Worm (Caenorhabditis elegans) whole organism, L2 larva: ENCODE results near the gene Y39A1A.20.

Source experiments
- R02D3.7 ChIP-seq: fragments of 150-350 bp; optimal IDR thresholded peaks from 2 replicates; lab custom pipeline; 2014; ENCODE audit warnings: missing biosample characterization, missing genetic modification characterization
- ZK546.5 ChIP-seq: sonication (generic microtip); optimal IDR thresholded peaks from 2 replicates; lab custom pipeline; 2017; ENCODE audit warnings: missing biosample characterization, missing genetic modification characterization
- aly-2 ChIP-seq: fragments of 150-350 bp; optimal IDR thresholded peaks from 2 replicates; lab custom pipeline; 2014; ENCODE audit warnings: missing biosample characterization, missing genetic modification characterization
- dmd-4 ChIP-seq: sonication (generic microtip); optimal IDR thresholded peaks from 2 replicates; lab custom pipeline; 2017; ENCODE audit warnings: missing biosample characterization, missing genetic modification characterization
- egl-27 ChIP-seq: sonication (generic microtip); optimal IDR thresholded peaks from 3 replicates; lab custom pipeline; 2017; ENCODE audit warnings: missing biosample characterization, missing genetic modification reagents, missing genetic modification characterization
- elt-1 ChIP-seq: fragments of 150-350 bp; optimal IDR thresholded peaks from 2 replicates; lab custom pipeline; 2014; ENCODE audit warnings: missing biosample characterization, missing genetic modification characterization
- lin-13 ChIP-seq: fragments of 150-350 bp; optimal IDR thresholded peaks from 2 replicates; lab custom pipeline; 2014; ENCODE audit warnings: missing biosample characterization, missing genetic modification reagents, missing genetic modification characterization
- mdl-1 ChIP-seq, 2 experiments: fragments of 150-350 bp in 1 of 2; sonication (generic microtip) in 1 of 2; optimal IDR thresholded peaks; 2 replicates each; lab custom pipeline; 2017; ENCODE audit warnings: missing biosample characterization in 2 of 2, missing genetic modification characterization in 2 of 2
- nhr-11 ChIP-seq: fragments of 150-350 bp; optimal IDR thresholded peaks from 2 replicates; lab custom pipeline; 2014; ENCODE audit warnings: missing biosample characterization, missing genetic modification characterization
- nhr-12 ChIP-seq: fragments of 150-350 bp; optimal IDR thresholded peaks from 2 replicates; lab custom pipeline; 2014; ENCODE audit warnings: missing biosample characterization, missing genetic modification characterization
- nhr-77 ChIP-seq: fragments of 150-350 bp; optimal IDR thresholded peaks from 2 replicates; lab custom pipeline; 2014; ENCODE audit warnings: missing biosample characterization, missing genetic modification characterization
- snpc-4 ChIP-seq: fragments of 150-350 bp; optimal IDR thresholded peaks from 2 replicates; lab custom pipeline; 2014; ENCODE audit warnings: missing biosample characterization, missing genetic modification characterization
- unc-62 ChIP-seq: fragments of 150-350 bp; optimal IDR thresholded peaks from 2 replicates; lab custom pipeline; 2014; ENCODE audit warnings: missing biosample characterization, missing genetic modification reagents, missing genetic modification characterization
- ztf-11 ChIP-seq: sonication (generic microtip); optimal IDR thresholded peaks from 2 replicates; lab custom pipeline; 2017; ENCODE audit warnings: missing biosample characterization, missing genetic modification characterization

DNA sequence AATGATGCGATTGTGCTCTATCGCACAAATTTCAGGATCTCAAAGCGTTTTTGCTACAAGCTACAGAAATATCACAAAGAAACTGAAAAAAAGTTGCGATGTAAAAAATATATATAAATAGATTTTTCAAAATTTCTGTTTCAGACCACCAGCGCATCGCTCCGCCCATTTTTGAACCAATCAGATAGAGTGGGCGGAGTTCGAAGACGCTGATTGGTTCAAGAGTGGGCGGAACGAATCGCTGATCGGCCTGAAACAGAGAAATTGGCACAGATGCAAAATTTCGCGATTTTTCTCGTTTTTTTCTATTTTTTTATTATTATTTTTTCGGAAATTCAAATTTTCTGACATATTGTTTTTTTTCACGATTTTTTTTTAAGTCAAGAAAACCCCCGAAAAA lies 2.4 kb upstream of the Y39A1A.20 start:
- no peak for TF ChIP-seq snpc-4
- TF ChIP-seq nhr-11 (tag; lab: Kevin White, UChicago): no peak
- TF ChIP-seq aly-2 (tag; lab: Kevin White, UChicago): no peak
- TF ChIP-seq nhr-12: no peak
- TF ChIP-seq ztf-11 (tag; lab: Kevin White, UChicago): no peak
- no peak for TF ChIP-seq ZK546.5
- TF ChIP-seq nhr-77 (tag; lab: Kevin White, UChicago): no peak
- TF ChIP-seq lin-13 (GFP tag; lab: Kevin White, UChicago): no peak
- TF ChIP-seq mdl-1 (tag; optimal IDR thresholded peaks at IDR 0.05; lab: Kevin White, UChicago): no peak
- TF ChIP-seq unc-62 (GFP tag; lab: Kevin White, UChicago): no peak
- no peak for TF ChIP-seq elt-1
- no peak for TF ChIP-seq egl-27
- TF ChIP-seq dmd-4 (tag; lab: Kevin White, UChicago): no peak
- no peak for TF ChIP-seq R02D3.7
